Fruit fly (Drosophila melanogaster) whole organism, embryonic: Measurements from ENCODE around the gene CG6961.
A peak's percentile ranks its signal among the peaks of the same experiment; 100 is the strongest.

Source experiments
- BtbVII ChIP-seq: fragments of 200-800 bp; sonication (Bioruptor generic); optimal IDR thresholded peaks from 3 replicates; lab custom pipeline; 2017; ENCODE audit warnings: missing biosample characterization, mild to moderate bottlenecking, missing genetic modification characterization
- CG10979 ChIP-seq: fragments of 200-800 bp; sonication (Bioruptor generic); optimal IDR thresholded peaks from 2 replicates; lab custom pipeline; 2018; ENCODE audit warnings: missing biosample characterization, mild to moderate bottlenecking, missing genetic modification characterization, moderate library complexity
- CG12155 ChIP-seq: fragments of 200-800 bp; sonication (Bioruptor generic); optimal IDR thresholded peaks from 3 replicates; lab custom pipeline; 2016; ENCODE audit warnings: missing biosample characterization, missing genetic modification characterization
- CG13624 ChIP-seq: fragments of 200-800 bp; sonication (Bioruptor generic); optimal IDR thresholded peaks from 2 replicates; lab custom pipeline; 2016; ENCODE audit warnings: missing biosample characterization, missing genetic modification characterization
- CG13894 ChIP-seq: fragments of 200-800 bp; sonication (Bioruptor generic); optimal IDR thresholded peaks from 3 replicates; lab custom pipeline; 2018; ENCODE audit warnings: missing biosample characterization, mild to moderate bottlenecking, missing genetic modification characterization, moderate library complexity
- CG30403 ChIP-seq: fragments of 200-800 bp; sonication (Bioruptor generic); optimal IDR thresholded peaks from 3 replicates; lab custom pipeline; 2016; ENCODE audit warnings: missing biosample characterization, missing genetic modification characterization
- CG32767 ChIP-seq: fragments of 200-800 bp; sonication (Bioruptor generic); IDR thresholded peaks from 2 replicates; pipeline ENCODE4 v1.3.6; 2022; ENCODE audit warnings: missing biosample characterization, missing genetic modification characterization
- CG3281 ChIP-seq: fragments of 200-800 bp; sonication (Bioruptor generic); optimal IDR thresholded peaks from 3 replicates; lab custom pipeline; 2017; ENCODE audit warnings: missing biosample characterization, mild to moderate bottlenecking, missing genetic modification characterization
- CG34422 ChIP-seq: fragments of 200-800 bp; sonication (Bioruptor generic); IDR thresholded peaks from 3 replicates; pipeline ENCODE4 v1.3.6; 2022; ENCODE audit warnings: missing biosample characterization, missing genetic modification characterization
- CG43689 ChIP-seq: fragments of 200-800 bp; sonication (Bioruptor generic); IDR thresholded peaks from 2 replicates; pipeline ENCODE4 v1.3.6; 2022; ENCODE audit warnings: missing biosample characterization, missing genetic modification characterization
- CG4854 ChIP-seq: fragments of 200-800 bp; sonication (Bioruptor generic); optimal IDR thresholded peaks from 2 replicates; lab custom pipeline; 2016; ENCODE audit warnings: missing biosample characterization, missing genetic modification characterization, inconsistent platforms
- CG6254 ChIP-seq: fragments of 200-800 bp; sonication (Bioruptor generic); optimal IDR thresholded peaks from 3 replicates; lab custom pipeline; 2017; ENCODE audit warnings: mild to moderate bottlenecking, missing biosample characterization, missing genetic modification reagents, missing genetic modification characterization
- CG6689 ChIP-seq: fragments of 200-800 bp; sonication (Bioruptor generic); IDR thresholded peaks from 2 replicates; pipeline ENCODE4 v1.3.6; 2022; ENCODE audit warnings: missing biosample characterization, missing genetic modification characterization
- CG7928 ChIP-seq: fragments of 200-800 bp; sonication (Bioruptor generic); optimal IDR thresholded peaks from 2 replicates; lab custom pipeline; 2017; ENCODE audit warnings: missing biosample characterization, mild to moderate bottlenecking, missing genetic modification characterization
- CG8089 ChIP-seq: fragments of 200-800 bp; sonication (Bioruptor generic); optimal IDR thresholded peaks from 3 replicates; lab custom pipeline; 2016; ENCODE audit warnings: missing biosample characterization, missing genetic modification characterization
- CG8924 ChIP-seq: fragments of 200-800 bp; optimal IDR thresholded peaks from 3 replicates; lab custom pipeline; 2019; ENCODE audit warnings: missing biosample characterization, mild to moderate bottlenecking, missing genetic modification characterization, moderate library complexity
- CG9609 ChIP-seq: fragments of 200-800 bp; sonication (Bioruptor generic); optimal IDR thresholded peaks from 3 replicates; lab custom pipeline; 2016; ENCODE audit warnings: missing biosample characterization, missing genetic modification characterization
- CoRest ChIP-seq: fragments of 200-800 bp; sonication (Bioruptor generic); optimal IDR thresholded peaks from 3 replicates; lab custom pipeline; 2018; ENCODE audit warnings: missing biosample characterization, mild to moderate bottlenecking, missing genetic modification characterization, moderate library complexity
- D19A ChIP-seq: fragments of 200-800 bp; optimal IDR thresholded peaks from 3 replicates; lab custom pipeline; 2019; ENCODE audit warnings: missing biosample characterization, mild to moderate bottlenecking, missing genetic modification characterization, moderate library complexity
- Doc3 ChIP-seq: fragments of 200-800 bp; sonication (Bioruptor generic); IDR thresholded peaks from 3 replicates; pipeline ENCODE4 v1.3.6; 2022; ENCODE audit warnings: missing biosample characterization, missing genetic modification characterization; ENCODE audit not compliant: partially characterized antibody
- Drgx ChIP-seq: fragments of 200-800 bp; sonication (Bioruptor generic); IDR thresholded peaks from 2 replicates; pipeline ENCODE4 v1.3.6; 2022; ENCODE audit warnings: missing biosample characterization, missing genetic modification characterization
- ERR ChIP-seq: fragments of 200-800 bp; sonication (Bioruptor generic); optimal IDR thresholded peaks from 2 replicates; lab custom pipeline; 2016; ENCODE audit warnings: missing biosample characterization, missing genetic modification characterization
- Ets97D ChIP-seq: fragments of 200-800 bp; sonication (Bioruptor generic); optimal IDR thresholded peaks from 3 replicates; lab custom pipeline; 2016; ENCODE audit warnings: missing biosample characterization, missing genetic modification characterization
- Fer2 ChIP-seq: fragments of 200-800 bp; sonication (Bioruptor generic); optimal IDR thresholded peaks from 2 replicates; lab custom pipeline; 2018; ENCODE audit warnings: missing biosample characterization, mild to moderate bottlenecking, missing genetic modification characterization, moderate library complexity
- Fer3 ChIP-seq: fragments of 200-800 bp; sonication (Bioruptor generic); optimal IDR thresholded peaks from 2 replicates; lab custom pipeline; 2018; ENCODE audit warnings: missing biosample characterization, mild to moderate bottlenecking, missing genetic modification characterization, moderate library complexity
- HmgZ ChIP-seq: fragments of 200-800 bp; sonication (Bioruptor generic); optimal IDR thresholded peaks from 2 replicates; lab custom pipeline; 2018; ENCODE audit warnings: missing biosample characterization, mild to moderate bottlenecking, missing genetic modification characterization
- Mad ChIP-seq: fragments of 200-800 bp; sonication (Bioruptor generic); optimal IDR thresholded peaks from 2 replicates; lab custom pipeline; 2016; ENCODE audit warnings: missing biosample characterization, missing genetic modification characterization
- Max ChIP-seq: fragments of 200-800 bp; sonication (Bioruptor generic); optimal IDR thresholded peaks from 2 replicates; lab custom pipeline; 2016; ENCODE audit warnings: missing biosample characterization, mild to moderate bottlenecking, missing genetic modification characterization
- PHDP ChIP-seq: fragments of 200-800 bp; sonication (Bioruptor generic); optimal IDR thresholded peaks from 3 replicates; lab custom pipeline; 2018; ENCODE audit warnings: missing biosample characterization, mild to moderate bottlenecking, missing genetic modification characterization, moderate library complexity
- Sox100B ChIP-seq: fragments of 200-800 bp; sonication (Bioruptor generic); optimal IDR thresholded peaks from 3 replicates; lab custom pipeline; 2018; ENCODE audit warnings: missing biosample characterization, mild to moderate bottlenecking, missing genetic modification characterization
- amos ChIP-seq: fragments of 200-800 bp; sonication (Bioruptor generic); IDR thresholded peaks from 2 replicates; pipeline ENCODE4 v1.3.6; 2022; ENCODE audit warnings: missing biosample characterization, missing genetic modification characterization; ENCODE audit not compliant: partially characterized antibody
- bab2 ChIP-seq: fragments of 200-800 bp; sonication (Bioruptor generic); optimal IDR thresholded peaks from 2 replicates; lab custom pipeline; 2016; ENCODE audit warnings: missing biosample characterization, missing genetic modification characterization
- bsh ChIP-seq, 2 experiments: fragments of 200-800 bp; sonication (Bioruptor generic); optimal IDR thresholded peaks; 2 replicates each; lab custom pipeline; 2017 to 2018; ENCODE audit warnings: mild to moderate bottlenecking in 2 of 2, missing biosample characterization in 2 of 2, missing genetic modification characterization in 2 of 2, moderate library complexity in 1 of 2
- cad ChIP-seq: fragments of >200 bp; optimal IDR thresholded peaks from 2 replicates; lab custom pipeline; 2017; ENCODE audit warnings: missing biosample characterization, missing genetic modification characterization
- cas ChIP-seq: fragments of 200-800 bp; sonication (Bioruptor generic); IDR thresholded peaks from 2 replicates; pipeline ENCODE4 v1.3.6; 2022; ENCODE audit warnings: missing biosample characterization, missing genetic modification characterization
- cg ChIP-seq: fragments of 200-800 bp; sonication (Bioruptor generic); optimal IDR thresholded peaks from 3 replicates; lab custom pipeline; 2019; ENCODE audit warnings: missing biosample characterization, mild to moderate bottlenecking, missing genetic modification characterization, moderate library complexity
- dan ChIP-seq: fragments of 200-800 bp; sonication (Bioruptor generic); IDR thresholded peaks from 2 replicates; pipeline ENCODE4 v1.3.6; 2022; ENCODE audit warnings: missing biosample characterization, missing genetic modification characterization
- dmrt11E ChIP-seq: fragments of 200-800 bp; sonication (Bioruptor generic); optimal IDR thresholded peaks from 3 replicates; lab custom pipeline; 2018; ENCODE audit warnings: missing biosample characterization, mild to moderate bottlenecking, missing genetic modification characterization, moderate library complexity
- emc ChIP-seq: fragments of 200-800 bp; sonication (Bioruptor generic); optimal IDR thresholded peaks from 2 replicates; lab custom pipeline; 2016; ENCODE audit warnings: missing biosample characterization, missing genetic modification characterization
- ems ChIP-seq: fragments of 200-800 bp; sonication (Bioruptor generic); optimal IDR thresholded peaks from 3 replicates; lab custom pipeline; 2016; ENCODE audit warnings: missing biosample characterization, missing genetic modification characterization
- gcm2 ChIP-seq: fragments of 200-800 bp; sonication (Bioruptor generic); optimal IDR thresholded peaks from 2 replicates; lab custom pipeline; 2016; ENCODE audit warnings: missing biosample characterization, missing genetic modification characterization
- ham ChIP-seq: fragments of 200-800 bp; sonication (Bioruptor generic); IDR thresholded peaks from 2 replicates; pipeline ENCODE4 v1.3.6; 2022; ENCODE audit warnings: missing biosample characterization, missing genetic modification characterization
- mld ChIP-seq: fragments of 200-800 bp; sonication (Bioruptor generic); IDR thresholded peaks from 3 replicates; pipeline ENCODE4 v1.3.6; 2022; ENCODE audit warnings: missing biosample characterization, missing genetic modification characterization; ENCODE audit not compliant: partially characterized antibody
- pros ChIP-seq: fragments of 200-800 bp; sonication (Bioruptor generic); optimal IDR thresholded peaks from 3 replicates; lab custom pipeline; 2019; ENCODE audit warnings: missing biosample characterization, mild to moderate bottlenecking, missing genetic modification characterization, moderate library complexity
- sens ChIP-seq: fragments of 200-800 bp; sonication (Bioruptor generic); peaks from one replicate; lab custom pipeline; 2016; ENCODE audit warnings: missing biosample characterization, missing genetic modification characterization
- seq ChIP-seq: fragments of 200-800 bp; sonication (Bioruptor generic); IDR thresholded peaks from 2 replicates; pipeline ENCODE4 v1.3.6; 2022; ENCODE audit warnings: missing biosample characterization, missing genetic modification characterization
- sqz ChIP-seq: fragments of 200-800 bp; sonication (Bioruptor generic); optimal IDR thresholded peaks from 3 replicates; lab custom pipeline; 2018; ENCODE audit warnings: missing biosample characterization, mild to moderate bottlenecking, missing genetic modification characterization
- toy ChIP-seq: fragments of 200-800 bp; sonication (Bioruptor generic); IDR thresholded peaks from 2 replicates; pipeline ENCODE4 v1.3.6; 2022; ENCODE audit warnings: missing biosample characterization, missing genetic modification characterization
- wek ChIP-seq: fragments of 200-800 bp; sonication (Bioruptor generic); optimal IDR thresholded peaks from 3 replicates; lab custom pipeline; 2018; ENCODE audit warnings: missing biosample characterization, mild to moderate bottlenecking, missing genetic modification characterization, moderate library complexity

Gene CG6961

dm6 chrX:18800167-18800566, 12.2 kb upstream of the CG6961 start:
- TF ChIP-seq Drgx (peak; percentile 57; the same call in 1 of the 2 replicates), gcm2 (no peak), CG12155 (no peak), Sox100B (GFP tag; lab: Kevin White, UChicago) (no peak), emc (GFP tag; lab: Kevin White, UChicago) (no peak), CG34422 (no peak), pros (GFP tag; lab: Kevin White, UChicago) (no peak), Fer3 (tag; lab: Kevin White, UChicago) (no peak), BtbVII (no peak), amos (GFP tag; lab: Robert Waterston, UW) (no peak), Max (GFP tag; lab: Kevin White, UChicago) (no peak), CG9609 (GFP tag; lab: Kevin White, UChicago) (no peak), CG30403 (no peak), sqz (GFP tag; lab: Kevin White, UChicago) (peak; percentile 34), Mad (no peak), CG7928 (GFP tag; lab: Kevin White, UChicago) (no peak), CG4854 (GFP tag; lab: Kevin White, UChicago) (no peak), cad (no peak), ham (GFP tag; lab: Robert Waterston, UW) (no peak), CG43689 (GFP tag; lab: Robert Waterston, UW) (no peak), CG10979 (peak; percentile 4), dmrt11E (tag; lab: Kevin White, UChicago) (peak; percentile 1), Doc3 (GFP tag; lab: Robert Waterston, UW) (no peak), bsh (GFP tag; optimal IDR thresholded peaks at IDR 0.05; lab: Kevin White, UChicago) (peak in 1 of 2 experiments; percentile 65), CG13894 (tag; lab: Kevin White, UChicago) (no peak), Fer2 (tag; lab: Kevin White, UChicago) (no peak), CG32767 (GFP tag; lab: Robert Waterston, UW) (no peak), CoRest (tag; lab: Kevin White, UChicago) (no peak), cg (no peak), sens (GFP tag; lab: Kevin White, UChicago) (peak; percentile 82), CG3281 (GFP tag; lab: Kevin White, UChicago) (no peak), CG8089 (GFP tag; lab: Kevin White, UChicago) (no peak), seq (GFP tag; lab: Robert Waterston, UW) (no peak), ERR (no peak), CG8924 (tag; lab: Kevin White, UChicago) (no peak), bab2 (no peak), PHDP (tag; lab: Kevin White, UChicago) (no peak), mld (GFP tag; lab: Robert Waterston, UW) (no peak), toy (GFP tag; lab: Robert Waterston, UW) (no peak), Ets97D (no peak), HmgZ (tag; lab: Kevin White, UChicago) (no peak), ems (GFP tag; lab: Kevin White, UChicago) (no peak), cas (no peak), CG6689 (no peak), CG13624 (GFP tag; lab: Kevin White, UChicago) (no peak), wek (no peak), dan (GFP tag; lab: Robert Waterston, UW) (no peak), D19A (peak; percentile 95), CG6254 (no peak)
